Fruit fly (Drosophila melanogaster) whole organism, pupa: Measurements from ENCODE around the gene Zaf1.
A peak's percentile ranks its signal among the peaks of the same experiment; 100 is the strongest.

ENCODE experiments used
- CG10348 ChIP-seq: fragments of 200-800 bp; sonication (Bioruptor generic); IDR thresholded peaks from 2 replicates; pipeline ENCODE4 v1.3.6; 2022; ENCODE audit warnings: missing biosample characterization, missing genetic modification characterization
- CG12605 ChIP-seq: fragments of 200-800 bp; sonication (Bioruptor generic); IDR thresholded peaks from 2 replicates; pipeline ENCODE4 v1.3.6; 2022; ENCODE audit warnings: missing biosample characterization, missing genetic modification characterization
- CG13204 ChIP-seq: fragments of 200-800 bp; sonication (Bioruptor generic); optimal IDR thresholded peaks from 2 replicates; lab custom pipeline; 2018; ENCODE audit warnings: missing biosample characterization, mild to moderate bottlenecking, missing genetic modification characterization, moderate library complexity
- CG14655 ChIP-seq: fragments of 200-800 bp; sonication (Bioruptor generic); optimal IDR thresholded peaks from 3 replicates; lab custom pipeline; 2017; ENCODE audit warnings: mild to moderate bottlenecking, missing biosample characterization, missing genetic modification reagents, missing genetic modification characterization
- CG15710 ChIP-seq: fragments of 200-800 bp; sonication (Bioruptor generic); optimal IDR thresholded peaks from 2 replicates; lab custom pipeline; 2018; ENCODE audit warnings: missing biosample characterization, mild to moderate bottlenecking, missing genetic modification characterization, moderate library complexity
- CG17806 ChIP-seq: fragments of 200-800 bp; sonication (Bioruptor generic); optimal IDR thresholded peaks from 2 replicates; lab custom pipeline; 2018; ENCODE audit warnings: missing biosample characterization, mild to moderate bottlenecking, missing genetic modification characterization, moderate library complexity
- CG32121 ChIP-seq: fragments of 200-800 bp; sonication (Bioruptor generic); IDR thresholded peaks from 2 replicates; pipeline ENCODE4 v1.3.6; 2022; ENCODE audit warnings: missing biosample characterization, missing genetic modification characterization
- CG34367 ChIP-seq: fragments of 200-800 bp; sonication (Bioruptor generic); optimal IDR thresholded peaks from 2 replicates; lab custom pipeline; 2018; ENCODE audit warnings: missing biosample characterization, mild to moderate bottlenecking, missing genetic modification characterization
- CG4496 ChIP-seq: fragments of 200-800 bp; sonication (Bioruptor generic); IDR thresholded peaks from 3 replicates; pipeline ENCODE4 v1.3.6; 2022; ENCODE audit warnings: missing biosample characterization, missing genetic modification characterization
- CG8159 ChIP-seq: fragments of 200-800 bp; sonication (Bioruptor generic); optimal IDR thresholded peaks from 3 replicates; lab custom pipeline; 2018; ENCODE audit warnings: missing biosample characterization, mild to moderate bottlenecking, missing genetic modification characterization, moderate library complexity
- CG8301 ChIP-seq: fragments of 200-800 bp; sonication (Bioruptor generic); optimal IDR thresholded peaks from 2 replicates; lab custom pipeline; 2018; ENCODE audit warnings: missing biosample characterization, mild to moderate bottlenecking, missing genetic modification characterization
- CG9948 ChIP-seq: fragments of 200-800 bp; sonication (Bioruptor generic); optimal IDR thresholded peaks from 2 replicates; lab custom pipeline; 2018; ENCODE audit warnings: missing biosample characterization, mild to moderate bottlenecking, missing genetic modification characterization, moderate library complexity
- D1 ChIP-seq: fragments of 200-800 bp; sonication (Bioruptor generic); optimal IDR thresholded peaks from 2 replicates; lab custom pipeline; 2018; ENCODE audit warnings: missing biosample characterization, mild to moderate bottlenecking, missing genetic modification characterization, moderate library complexity
- EcR ChIP-seq: fragments of 200-800 bp; sonication (Bioruptor generic); optimal IDR thresholded peaks from 3 replicates; lab custom pipeline; 2019; ENCODE audit warnings: missing biosample characterization, missing genetic modification characterization, mild to moderate bottlenecking, moderate library complexity, missing genetic modification reagents
- Ets98B ChIP-seq: fragments of 200-800 bp; sonication (Bioruptor generic); IDR thresholded peaks from 2 replicates; pipeline ENCODE4 v1.3.6; 2022; ENCODE audit warnings: missing biosample characterization, missing genetic modification characterization
- Pif1A ChIP-seq: fragments of 200-800 bp; sonication (Bioruptor generic); optimal IDR thresholded peaks from 3 replicates; lab custom pipeline; 2016; ENCODE audit warnings: missing biosample characterization, missing genetic modification characterization
- Pif1B ChIP-seq: fragments of 200-800 bp; sonication (Bioruptor generic); optimal IDR thresholded peaks from 3 replicates; lab custom pipeline; 2016; ENCODE audit warnings: missing biosample characterization, missing genetic modification characterization
- Snoo ChIP-seq: fragments of 200-800 bp; sonication (Bioruptor generic); optimal IDR thresholded peaks from 3 replicates; lab custom pipeline; 2017; ENCODE audit warnings: missing biosample characterization, mild to moderate bottlenecking, missing genetic modification characterization, inconsistent platforms
- fd96Ca ChIP-seq: fragments of 200-800 bp; sonication (Bioruptor generic); IDR thresholded peaks from 3 replicates; pipeline ENCODE4 v1.3.6; 2022; ENCODE audit warnings: missing biosample characterization, missing genetic modification characterization
- gl ChIP-seq: fragments of 200-800 bp; sonication (Bioruptor generic); optimal IDR thresholded peaks from 2 replicates; lab custom pipeline; 2018; ENCODE audit warnings: missing biosample characterization, mild to moderate bottlenecking, missing genetic modification characterization
- rn ChIP-seq: fragments of 200-800 bp; sonication (Bioruptor generic); IDR thresholded peaks from 2 replicates; pipeline ENCODE4 v1.3.6; 2022; ENCODE audit warnings: missing biosample characterization, missing genetic modification characterization

Gene Zaf1

DNA sequence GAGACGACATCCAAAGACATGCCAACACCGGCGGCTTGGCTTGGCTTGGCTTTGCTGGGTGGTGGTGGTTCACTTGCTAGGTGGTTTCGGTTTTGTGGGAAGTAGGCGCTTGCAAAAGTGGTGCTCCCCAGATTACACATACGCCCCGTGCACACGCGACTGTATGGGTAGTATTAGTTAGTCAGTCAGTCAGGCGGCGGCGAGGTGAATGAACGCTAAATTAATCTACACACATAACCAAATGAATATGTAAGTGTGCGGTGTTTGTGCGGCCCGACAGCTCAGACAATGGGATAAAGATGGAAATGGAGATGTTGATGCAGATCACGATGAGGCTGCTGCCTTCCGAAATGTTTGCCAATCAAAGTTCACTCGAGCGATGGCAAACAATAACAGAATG lies 22.3 kb downstream of the Zaf1 start:
- TF ChIP-seq Pif1B (GFP tag; lab: Kevin White, UChicago) (no peak), EcR (GFP tag; lab: Kevin White, UChicago) (peak; percentile 70)
- TF ChIP-seq, all 21 proteins: peak for 1

dm6 chr3R:11595523-11595922 lies 29.9 kb downstream of the Zaf1 start:
- TF ChIP-seq CG10348 (GFP tag; lab: Robert Waterston, UW), result no peak
- TF ChIP-seq Snoo (tag; lab: Kevin White, UChicago), result no peak
- no peak for TF ChIP-seq CG14655 (GFP tag; lab: Kevin White, UChicago)
- peak; percentile 75 for TF ChIP-seq Ets98B (GFP tag; lab: Robert Waterston, UW)
- TF ChIP-seq CG8159 (tag; lab: Kevin White, UChicago), result no peak
- TF ChIP-seq CG13204 (GFP tag; lab: Kevin White, UChicago), result no peak
- no peak for TF ChIP-seq CG34367 (tag; lab: Kevin White, UChicago)
- TF ChIP-seq fd96Ca (GFP tag; lab: Robert Waterston, UW), result peak; percentile 52; the same call in 2 of the 3 replicates
- TF ChIP-seq rn (GFP tag; lab: Robert Waterston, UW), result 0 out of 2 replicates have a peak, but pooled peaks have one; percentile 20
- peak; percentile 49 for TF ChIP-seq CG8301 (tag; lab: Kevin White, UChicago)
- peak; percentile 20 for TF ChIP-seq CG15710
- peak; percentile 62 for TF ChIP-seq CG32121 (GFP tag; lab: Robert Waterston, UW)
- TF ChIP-seq CG12605 (GFP tag; lab: Robert Waterston, UW), result peak; percentile 58
- no peak for TF ChIP-seq Pif1B (GFP tag; lab: Kevin White, UChicago)
- TF ChIP-seq CG17806 (tag; lab: Kevin White, UChicago), result peak; percentile 15
- no peak for TF ChIP-seq EcR (GFP tag; lab: Kevin White, UChicago)
- TF ChIP-seq D1 (tag; lab: Kevin White, UChicago), result no peak
- no peak for TF ChIP-seq gl (tag; lab: Kevin White, UChicago)
- TF ChIP-seq Pif1A, result no peak
- TF ChIP-seq CG4496 (GFP tag; lab: Robert Waterston, UW), result peak; percentile 82
- TF ChIP-seq CG9948 (tag; lab: Kevin White, UChicago), result no peak
- TF ChIP-seq, all 21 proteins: peak for 9

- TF ChIP-seq Ets98B (GFP tag; lab: Robert Waterston, UW), result peak; percentile 13; the same call in 1 of the 2 replicates
- no peak for TF ChIP-seq gl (tag; lab: Kevin White, UChicago)
- peak; percentile 62 for TF ChIP-seq CG9948 (tag; lab: Kevin White, UChicago)
- TF ChIP-seq CG12605 (GFP tag; lab: Robert Waterston, UW), result no peak
- TF ChIP-seq EcR (GFP tag; lab: Kevin White, UChicago), result peak; percentile 32
- TF ChIP-seq, all 21 proteins: peak for 3
These were observed 35.6 kb downstream of the Zaf1 start, which contains the start of gene CG6791 for dm6 chr3R:11589764-11590358. Gene CG6791 (minus strand): TSS chr3R:11590146.

dm6 chr3R:11582253-11582589 lies 43.2 kb downstream of the Zaf1 start:
- TF ChIP-seq rn (GFP tag; lab: Robert Waterston, UW) (peak; percentile 67; the same call in 1 of the 2 replicates), Ets98B (GFP tag; lab: Robert Waterston, UW) (peak; percentile 95), fd96Ca (GFP tag; lab: Robert Waterston, UW) (peak; percentile 95), CG34367 (tag; lab: Kevin White, UChicago) (peak; percentile 82), Snoo (tag; lab: Kevin White, UChicago) (no peak), CG9948 (tag; lab: Kevin White, UChicago) (peak; percentile 84), CG15710 (peak; percentile 81), CG4496 (GFP tag; lab: Robert Waterston, UW) (peak; percentile 96), CG14655 (GFP tag; lab: Kevin White, UChicago) (no peak), CG32121 (GFP tag; lab: Robert Waterston, UW) (peak; percentile 95), gl (tag; lab: Kevin White, UChicago) (peak; percentile 73), CG17806 (tag; lab: Kevin White, UChicago) (peak; percentile 87), Pif1B (GFP tag; lab: Kevin White, UChicago) (no peak), CG8159 (tag; lab: Kevin White, UChicago) (peak; percentile 84), CG8301 (tag; lab: Kevin White, UChicago) (peak; percentile 93), CG13204 (GFP tag; lab: Kevin White, UChicago) (peak; percentile 51), Pif1A (no peak), CG10348 (GFP tag; lab: Robert Waterston, UW) (peak; percentile 63; the same call in 1 of the 2 replicates), EcR (GFP tag; lab: Kevin White, UChicago) (no peak)

dm6 chr3R:11581340-11582252 lies 43.8 kb downstream of the Zaf1 start, which contains the start of gene wkd:
Gene wkd (plus strand): TSS chr3R:11581576.
- no peak for TF ChIP-seq Snoo (tag; lab: Kevin White, UChicago)
- no peak for TF ChIP-seq CG14655 (GFP tag; lab: Kevin White, UChicago)
- TF ChIP-seq CG10348 (GFP tag; lab: Robert Waterston, UW), result no peak
- TF ChIP-seq rn (GFP tag; lab: Robert Waterston, UW), result no peak
- no peak for TF ChIP-seq CG8301 (tag; lab: Kevin White, UChicago)
- TF ChIP-seq, all 21 proteins: peak for 0
